Worm (Caenorhabditis elegans): ENCODE results near the gene F21C10.3.

- no peak for TF ChIP-seq nhr-12 (tag; optimal IDR thresholded peaks at IDR 0.05)
- TF ChIP-seq nhr-28 (tag; optimal IDR thresholded peaks at IDR 0.05), result no peak
- no peak for TF ChIP-seq drap-1 (GFP tag; optimal IDR thresholded peaks at IDR 0.05)
- no peak for TF ChIP-seq tbx-8 (GFP tag; optimal IDR thresholded peaks at IDR 0.05)
- TF ChIP-seq lin-13 (tag; optimal IDR thresholded peaks at IDR 0.05), result no peak
- no peak for TF ChIP-seq unc-39 (tag; optimal IDR thresholded peaks at IDR 0.05)
- TF ChIP-seq unc-62 (GFP tag; optimal IDR thresholded peaks at IDR 0.05), result no peak
- no peak for TF ChIP-seq lsy-2 (tag; optimal IDR thresholded peaks at IDR 0.05)
- no peak for TF ChIP-seq cnd-1 (tag; optimal IDR thresholded peaks at IDR 0.05)
- TF ChIP-seq snpc-4 (tag; optimal IDR thresholded peaks at IDR 0.05), result no peak
- no peak for TF ChIP-seq blmp-1 (tag; optimal IDR thresholded peaks at IDR 0.05)
- no peak for TF ChIP-seq bed-3 (GFP tag; optimal IDR thresholded peaks at IDR 0.05)
Measured at ce11 chrV:9133950-9134349, 6.1 kb downstream of the F21C10.3 start, which contains the start of gene B0222.1.
